Fruit fly (Drosophila melanogaster) Kc167 (cell line): ENCODE results near the gene Elovl7.

ENCODE experiments used
- h ChIP-seq: fragments of >200 bp; optimal IDR thresholded peaks from 3 replicates; lab custom pipeline; 2018; ENCODE audit warnings: missing external identifiers
- insv ChIP-seq: fragments of >200 bp; optimal IDR thresholded peaks from 3 replicates; lab custom pipeline; 2018; ENCODE audit warnings: missing external identifiers
- psq ChIP-seq: fragments of >200 bp; optimal IDR thresholded peaks from 2 replicates; lab custom pipeline; 2017; ENCODE audit warnings: missing external identifiers

DNA sequence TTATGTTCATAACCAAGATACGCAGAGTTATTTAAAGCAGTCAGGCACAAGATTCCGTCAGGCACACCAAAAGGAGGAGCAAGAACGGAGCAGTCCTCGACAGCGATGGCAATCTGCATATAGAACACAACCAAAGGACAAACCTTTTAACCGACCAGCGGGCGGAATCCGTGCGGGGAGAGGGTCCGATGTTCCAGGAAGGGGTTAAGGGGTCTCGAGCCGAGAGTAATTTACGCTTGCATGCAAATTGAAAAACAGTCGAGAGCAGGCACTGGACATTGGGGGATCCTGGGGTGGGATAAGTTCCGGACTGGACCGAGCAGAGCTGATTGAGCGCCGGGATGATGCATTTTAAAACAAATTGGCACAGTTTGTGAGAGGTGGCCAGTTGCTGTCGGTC is 25.0 kb downstream of the Elovl7 start:
- TF ChIP-seq psq (lab: Kevin White, UChicago) (no peak), insv (lab: Kevin White, UChicago) (no peak), h (lab: Kevin White, UChicago) (no peak)
